Worm (Caenorhabditis elegans) whole organism, young adult: ENCODE data around the gene nhr-286.

ENCODE experiments used
- B0019.2 ChIP-seq: fragments of 200-800 bp; sonication (Bioruptor generic); conservative IDR thresholded peaks from 2 replicates; pipeline ENCODE4 v1.3.6; 2022; ENCODE audit warnings: missing genetic modification reagents, missing genetic modification characterization, missing compliant biosample characterization
- F23B12.7 ChIP-seq: sonication (generic microtip); optimal IDR thresholded peaks from 2 replicates; lab custom pipeline; 2017; ENCODE audit warnings: missing genetic modification characterization, mild to moderate bottlenecking, missing compliant biosample characterization, antibody characterized with exemption, moderate library complexity; ENCODE audit not compliant: insufficient read depth
- F33H1.4 ChIP-seq: fragments of 200-800 bp; sonication (Bioruptor generic); IDR thresholded peaks from 2 replicates; pipeline ENCODE4 v1.3.6; 2022; ENCODE audit warnings: missing genetic modification reagents, missing genetic modification characterization, missing compliant biosample characterization
- F37B4.10 ChIP-seq: fragments of 200-800 bp; sonication (Bioruptor generic); IDR thresholded peaks from 2 replicates; pipeline ENCODE4 v1.3.6; 2022; ENCODE audit warnings: missing genetic modification characterization, missing compliant biosample characterization
- Y56A3A.18 ChIP-seq: fragments of 200-800 bp; sonication (Bioruptor generic); IDR thresholded peaks from 2 replicates; pipeline ENCODE4 v1.3.6; 2022; ENCODE audit warnings: missing genetic modification reagents, missing genetic modification characterization, missing compliant biosample characterization
- ZK185.1 ChIP-seq: sonication (generic microtip); optimal IDR thresholded peaks from 2 replicates; lab custom pipeline; 2016; ENCODE audit warnings: mild to moderate bottlenecking, missing genetic modification characterization, missing compliant biosample characterization; ENCODE audit not compliant: poor library complexity, severe bottlenecking
- aptf-3 ChIP-seq: fragments of 200-800 bp; sonication (Bioruptor generic); IDR thresholded peaks from 2 replicates; pipeline ENCODE4 v1.3.6; 2022; ENCODE audit warnings: missing genetic modification characterization, missing compliant biosample characterization
- athp-1 ChIP-seq: sonication (generic microtip); optimal IDR thresholded peaks from 2 replicates; lab custom pipeline; 2017; ENCODE audit warnings: mild to moderate bottlenecking, missing genetic modification characterization, missing compliant biosample characterization
- attf-3 ChIP-seq: fragments of 200-800 bp; sonication (Bioruptor generic); conservative IDR thresholded peaks from 2 replicates; pipeline ENCODE4 v1.3.6; 2022; ENCODE audit warnings: missing genetic modification reagents, missing genetic modification characterization, missing compliant biosample characterization
- attf-5 ChIP-seq: fragments of 200-800 bp; sonication (Bioruptor generic); optimal IDR thresholded peaks from 2 replicates; lab custom pipeline; 2018; ENCODE audit warnings: mild to moderate bottlenecking, missing genetic modification characterization, missing compliant biosample characterization
- bed-1 ChIP-seq: fragments of 200-800 bp; sonication (Bioruptor generic); IDR thresholded peaks from 2 replicates; pipeline ENCODE4 v1.3.6; 2022; ENCODE audit warnings: missing genetic modification reagents, missing genetic modification characterization, missing compliant biosample characterization
- ceh-27 ChIP-seq: fragments of 200-800 bp; sonication (Bioruptor generic); optimal IDR thresholded peaks from 2 replicates; lab custom pipeline; 2018; ENCODE audit warnings: mild to moderate bottlenecking, missing genetic modification characterization, moderate library complexity, missing compliant biosample characterization
- dox-1 ChIP-seq: fragments of 200-800 bp; sonication (Bioruptor generic); IDR thresholded peaks from 2 replicates; pipeline ENCODE4 v1.3.6; 2022; ENCODE audit warnings: missing genetic modification reagents, missing genetic modification characterization, missing compliant biosample characterization
- egl-18 ChIP-seq: fragments of 200-800 bp; sonication (Bioruptor generic); IDR thresholded peaks from 2 replicates; pipeline ENCODE4 v1.3.6; 2022; ENCODE audit warnings: missing genetic modification reagents, missing genetic modification characterization, missing compliant biosample characterization
- ekl-4 ChIP-seq: fragments of 200-800 bp; sonication (Bioruptor generic); IDR thresholded peaks from 2 replicates; pipeline ENCODE4 v1.3.6; 2022; ENCODE audit warnings: missing genetic modification reagents, missing genetic modification characterization, missing compliant biosample characterization
- gei-17 ChIP-seq: fragments of 200-800 bp; sonication (Bioruptor generic); optimal IDR thresholded peaks from 2 replicates; lab custom pipeline; 2018; ENCODE audit warnings: mild to moderate bottlenecking, missing genetic modification characterization, missing compliant biosample characterization
- hmg-1.2 ChIP-seq: fragments of 200-800 bp; sonication (Bioruptor generic); IDR thresholded peaks from 2 replicates; pipeline ENCODE4 v1.3.6; 2022; ENCODE audit warnings: missing genetic modification reagents, missing genetic modification characterization, missing compliant biosample characterization
- lin-54 ChIP-seq: fragments of 200-800 bp; sonication (Bioruptor generic); optimal IDR thresholded peaks from 2 replicates; lab custom pipeline; 2018; ENCODE audit warnings: mild to moderate bottlenecking, missing genetic modification characterization, missing compliant biosample characterization
- madf-10 ChIP-seq: sonication (generic microtip); optimal IDR thresholded peaks from 2 replicates; lab custom pipeline; 2016; ENCODE audit warnings: mild to moderate bottlenecking, missing genetic modification characterization, missing compliant biosample characterization
- mel-28 ChIP-seq: sonication (generic microtip); optimal IDR thresholded peaks from 2 replicates; lab custom pipeline; 2016; ENCODE audit warnings: borderline replicate concordance, mild to moderate bottlenecking, missing genetic modification characterization, missing compliant biosample characterization
- mxl-1 ChIP-seq: sonication (generic microtip); optimal IDR thresholded peaks from 2 replicates; lab custom pipeline; 2016; ENCODE audit warnings: missing genetic modification characterization, missing compliant biosample characterization
- nfya-2 ChIP-seq: fragments of 200-800 bp; sonication (Bioruptor generic); IDR thresholded peaks from 2 replicates; pipeline ENCODE4 v1.3.6; 2022; ENCODE audit warnings: missing genetic modification reagents, missing genetic modification characterization, missing compliant biosample characterization
- nhr-120 ChIP-seq: fragments of 200-800 bp; sonication (Bioruptor generic); IDR thresholded peaks from 2 replicates; pipeline ENCODE4 v1.3.6; 2022; ENCODE audit warnings: missing genetic modification characterization, missing compliant biosample characterization
- pbrm-1 ChIP-seq: fragments of 200-800 bp; sonication (Bioruptor generic); IDR thresholded peaks from 2 replicates; pipeline ENCODE4 v1.3.6; 2022; ENCODE audit warnings: missing genetic modification reagents, missing genetic modification characterization, missing compliant biosample characterization
- rcor-1 ChIP-seq: fragments of 200-800 bp; sonication (Bioruptor generic); IDR thresholded peaks from 2 replicates; pipeline ENCODE4 v1.3.6; 2022; ENCODE audit warnings: missing genetic modification reagents, missing genetic modification characterization, missing compliant biosample characterization
- sdz-38 ChIP-seq: sonication (generic microtip); optimal IDR thresholded peaks from 2 replicates; lab custom pipeline; 2016; ENCODE audit warnings: missing genotype, missing genetic modification characterization, missing compliant biosample characterization
- unc-130 ChIP-seq: sonication (generic microtip); optimal IDR thresholded peaks from 2 replicates; lab custom pipeline; 2016; ENCODE audit warnings: missing genetic modification reagents, missing genetic modification characterization, missing compliant biosample characterization
- unc-62 ChIP-seq: fragments of 150-350 bp; optimal IDR thresholded peaks from 2 replicates; lab custom pipeline; 2014; ENCODE audit warnings: missing biosample characterization, missing genetic modification reagents, missing genetic modification characterization
- zfh-2 ChIP-seq: fragments of 200-800 bp; sonication (Bioruptor generic); conservative IDR thresholded peaks from 2 replicates; pipeline ENCODE4 v1.3.6; 2022; ENCODE audit warnings: missing genetic modification reagents, missing genetic modification characterization, missing compliant biosample characterization
- ztf-6 ChIP-seq: fragments of 200-800 bp; sonication (Bioruptor generic); IDR thresholded peaks from 2 replicates; pipeline ENCODE4 v1.3.6; 2022; ENCODE audit warnings: missing genetic modification reagents, missing genetic modification characterization, missing compliant biosample characterization

nhr-286 gene

ce11 chrV:7123188-7123708, 31.8 kb upstream of the nhr-286 start, which contains the start of gene lmd-5:
Gene lmd-5 (plus strand): TSS chrV:7123658.
- TF ChIP-seq attf-5 (GFP tag; lab: Kevin White, UChicago), result no peak

- no peak for TF ChIP-seq nhr-120 (GFP tag; lab: Robert Waterston, UW)
- TF ChIP-seq madf-10, result no peak
- TF ChIP-seq mel-28 (tag; lab: Kevin White, UChicago), result no peak
- no peak for TF ChIP-seq F37B4.10
- TF ChIP-seq rcor-1 (GFP tag; lab: Robert Waterston, UW), result no peak
Observed at ce11 chrV:7120168-7120567, 28.8 kb upstream of the nhr-286 start, which contains the start of gene srx-34. Gene srx-34 (minus strand): TSS chrV:7120268.

- TF ChIP-seq sdz-38 (tag; lab: Kevin White, UChicago) (no peak), lin-54 (GFP tag; lab: Kevin White, UChicago) (no peak), nfya-2 (GFP tag; lab: Robert Waterston, UW) (no peak), Y56A3A.18 (GFP tag; lab: Robert Waterston, UW) (no peak), dox-1 (GFP tag; lab: Robert Waterston, UW) (no peak), gei-17 (GFP tag; lab: Kevin White, UChicago) (no peak), aptf-3 (no peak), unc-62 (GFP tag; lab: Kevin White, UChicago) (no peak)
- TF ChIP-seq, all 124 proteins: peak for 0
Observed at ce11 chrV:7118796-7119195, 27.4 kb upstream of the nhr-286 start, which contains the start of gene srx-33. Gene srx-33 (minus strand): TSS chrV:7118896.

- TF ChIP-seq ceh-27 (peak; percentile 45), F33H1.4 (GFP tag; lab: Robert Waterston, UW) (no peak)
Observed at ce11 chrV:7112223-7112622, 20.8 kb upstream of the nhr-286 start.

- no peak for TF ChIP-seq bed-1 (GFP tag; lab: Robert Waterston, UW)
- no peak for TF ChIP-seq pbrm-1 (GFP tag; lab: Robert Waterston, UW)
- TF ChIP-seq athp-1, result no peak
- TF ChIP-seq, all 124 proteins: peak for 0
Observed at ce11 chrV:7111276-7111675, 19.9 kb upstream of the nhr-286 start.

- no peak for TF ChIP-seq madf-10
- TF ChIP-seq F23B12.7 (tag; lab: Kevin White, UChicago), result no peak
- TF ChIP-seq B0019.2 (GFP tag; lab: Robert Waterston, UW), result no peak
- TF ChIP-seq, all 124 proteins: peak for 0
Observed at ce11 chrV:7110370-7110769, 19.0 kb upstream of the nhr-286 start.

- TF ChIP-seq egl-18 (GFP tag; lab: Robert Waterston, UW), result 0 out of 2 replicates have a peak, but pooled peaks have one; percentile 65
- no peak for TF ChIP-seq ztf-6 (GFP tag; lab: Robert Waterston, UW)
- peak; percentile 67; the same call in 1 of the 2 replicates for TF ChIP-seq zfh-2 (GFP tag; lab: Robert Waterston, UW)
- TF ChIP-seq F23B12.7 (tag; lab: Kevin White, UChicago), result no peak
- TF ChIP-seq unc-130, result no peak
- no peak for TF ChIP-seq mxl-1 (tag; lab: Kevin White, UChicago)
- TF ChIP-seq ekl-4 (GFP tag; lab: Robert Waterston, UW), result no peak
- no peak for TF ChIP-seq ZK185.1 (tag; lab: Kevin White, UChicago)
- TF ChIP-seq attf-3 (GFP tag; lab: Robert Waterston, UW), result no peak
- TF ChIP-seq hmg-1.2 (GFP tag; lab: Robert Waterston, UW), result no peak
Observed at ce11 chrV:7106499-7107152, 15.2 kb upstream of the nhr-286 start.
